Worm (Caenorhabditis elegans) whole organism, L4 larva: ENCODE data around the gene ZK822.9.

Experiments used
- R02D3.7 ChIP-seq: fragments of 150-350 bp; sonication (generic microtip); optimal IDR thresholded peaks from 3 replicates; lab custom pipeline; 2014; ENCODE audit warnings: missing biosample characterization, missing genetic modification characterization
- aha-1 ChIP-seq: fragments of 150-350 bp; peaks from one replicate; lab custom pipeline; 2014; ENCODE audit warnings: missing biosample characterization, missing genetic modification characterization
- lin-15B ChIP-seq: fragments of 150-350 bp; sonication (generic microtip); optimal IDR thresholded peaks from 3 replicates; lab custom pipeline; 2014; ENCODE audit warnings: missing biosample characterization, missing genetic modification characterization
- lin-39 ChIP-seq: fragments of 150-350 bp; optimal IDR thresholded peaks from 2 replicates; lab custom pipeline; 2014; ENCODE audit warnings: missing biosample characterization, missing genetic modification reagents, missing genetic modification characterization
- lir-3 ChIP-seq: sonication (generic microtip); optimal IDR thresholded peaks from 2 replicates; lab custom pipeline; 2016; ENCODE audit warnings: mild to moderate bottlenecking, missing genetic modification characterization, missing compliant biosample characterization

DNA sequence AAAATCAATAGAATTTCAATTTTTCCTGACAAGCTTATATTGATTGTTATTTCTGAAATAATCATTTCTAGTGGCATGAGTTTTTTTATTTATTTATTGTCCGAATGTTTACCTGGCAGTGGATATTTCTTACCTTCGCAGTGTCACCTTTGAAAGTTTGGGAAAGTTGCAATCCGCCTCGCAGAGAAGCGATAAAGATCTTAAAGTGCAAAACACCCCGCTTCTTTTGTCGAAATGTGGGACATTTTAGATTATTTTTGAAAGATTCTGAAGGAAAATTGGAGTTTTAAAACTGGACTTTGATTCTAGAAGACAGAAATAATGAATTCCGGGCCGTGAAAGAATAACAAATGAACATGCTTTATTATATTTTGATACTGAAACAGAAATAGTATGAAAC lies 7.0 kb upstream of the ZK822.9 start:
- no peak for TF ChIP-seq aha-1 (tag; lab: Kevin White, UChicago)
- no peak for TF ChIP-seq lin-39 (tag; lab: Kevin White, UChicago)
- TF ChIP-seq lir-3 (tag; lab: Kevin White, UChicago): no peak
- no peak for TF ChIP-seq R02D3.7
- no peak for TF ChIP-seq lin-15B (tag; lab: Kevin White, UChicago)
